Worm (Caenorhabditis elegans) whole organism, mixed stage, embryonic: Measurements from ENCODE around the gene F44G4.6.

Experiments used
- ces-1 ChIP-seq: fragments of 150-350 bp; optimal IDR thresholded peaks from 2 replicates; lab custom pipeline; 2014; ENCODE audit warnings: missing biosample characterization, missing genetic modification reagents, missing genetic modification characterization
- elt-1 ChIP-seq: sonication (generic microtip); optimal IDR thresholded peaks from 2 replicates; lab custom pipeline; 2017; ENCODE audit warnings: missing genetic modification characterization, mild to moderate bottlenecking, missing compliant biosample characterization, antibody characterized with exemption, moderate library complexity, borderline replicate concordance; ENCODE audit not compliant: insufficient read depth
- elt-3 ChIP-seq: fragments of 150-350 bp; optimal IDR thresholded peaks from 2 replicates; lab custom pipeline; 2014; ENCODE audit warnings: missing biosample characterization, missing genetic modification characterization
- flh-1 ChIP-seq: fragments of 200-800 bp; sonication (Bioruptor generic); optimal IDR thresholded peaks from 2 replicates; lab custom pipeline; 2018; ENCODE audit warnings: mild to moderate bottlenecking, missing genetic modification characterization, moderate library complexity, missing compliant biosample characterization
- pha-4 ChIP-seq: fragments of 150-350 bp; optimal IDR thresholded peaks from 2 replicates; lab custom pipeline; 2018; ENCODE audit warnings: missing biosample characterization, missing genetic modification reagents, missing genetic modification characterization
- sptf-1 ChIP-seq: sonication (generic microtip); optimal IDR thresholded peaks from 2 replicates; lab custom pipeline; 2017; ENCODE audit warnings: mild to moderate bottlenecking, missing genetic modification characterization, moderate library complexity, missing compliant biosample characterization
- tbx-8 ChIP-seq: fragments of 200-800 bp; sonication (Bioruptor generic); optimal IDR thresholded peaks from 2 replicates; lab custom pipeline; 2018; ENCODE audit warnings: mild to moderate bottlenecking, missing genetic modification characterization, moderate library complexity, missing compliant biosample characterization
- unc-39 ChIP-seq: fragments of 150-350 bp; optimal IDR thresholded peaks from 2 replicates; lab custom pipeline; 2014; ENCODE audit warnings: missing biosample characterization, missing genetic modification characterization

Gene F44G4.6

ce11 chrII:8956896-8957295, 44.7 kb downstream of the F44G4.6 start:
- peak; percentile 94 for TF ChIP-seq ces-1 (GFP tag; lab: Kevin White, UChicago)
- TF ChIP-seq sptf-1 (tag; lab: Kevin White, UChicago) = no peak
- TF ChIP-seq, all 35 proteins: peak for 1

DNA sequence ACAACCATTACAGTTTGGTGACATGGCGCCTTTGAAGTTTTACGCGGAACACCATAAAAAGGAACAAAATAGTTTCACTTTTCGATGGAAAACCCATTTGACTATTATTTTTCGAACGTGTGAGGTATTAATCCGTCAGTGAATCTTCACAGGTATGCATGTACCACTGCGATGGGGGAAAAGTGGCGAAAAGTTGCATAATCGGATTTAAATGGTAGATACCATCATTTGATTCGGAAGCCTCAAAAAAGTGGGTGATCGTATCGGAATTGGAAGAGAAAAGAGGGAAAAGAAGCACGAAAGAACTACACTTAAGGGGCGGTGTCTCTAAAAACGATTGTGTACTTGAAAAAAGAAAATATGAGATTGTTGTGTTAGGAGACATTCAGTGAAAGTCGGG, 47.9 kb downstream of the F44G4.6 start:
- TF ChIP-seq elt-1 (peak; percentile 16), elt-3 (no peak)

DNA sequence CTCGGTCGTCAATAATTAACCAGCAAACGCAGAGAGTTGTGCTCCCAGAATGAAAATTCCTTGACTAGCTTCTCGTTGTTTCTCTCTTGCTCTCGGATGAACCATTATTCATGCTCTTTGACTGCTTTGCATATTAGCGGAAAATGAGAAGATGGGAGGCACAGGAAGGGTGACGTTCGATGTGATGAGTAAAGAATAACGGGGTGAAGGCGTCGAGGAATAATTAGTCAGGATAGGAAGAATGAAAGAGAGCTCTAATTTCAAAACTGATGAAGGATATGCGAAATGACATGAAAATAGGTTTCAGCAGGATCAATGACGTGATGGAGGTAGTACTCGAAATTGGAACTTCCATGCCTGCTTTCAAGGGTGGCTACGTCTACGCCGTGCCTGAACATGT, 50.3 kb downstream of the F44G4.6 start:
- TF ChIP-seq flh-1 (GFP tag; lab: Kevin White, UChicago) (no peak), elt-1 (no peak), unc-39 (no peak), pha-4 (tag; lab: Kevin White, UChicago) (no peak), tbx-8 (no peak), sptf-1 (tag; lab: Kevin White, UChicago) (no peak)
- TF ChIP-seq, all 35 proteins: peak for 0
